Fruit fly (Drosophila melanogaster) whole organism: ENCODE results near the gene CG5056.

Experiments used
- CG8478 ChIP-seq: fragments of >200 bp; optimal IDR thresholded peaks from 2 replicates; lab custom pipeline; 2018; ENCODE audit warnings: inconsistent platforms
- Dll ChIP-seq: fragments of >200 bp; optimal IDR thresholded peaks from 2 replicates; lab custom pipeline; 2017
- EcR ChIP-seq, 2 experiments: fragments of >200 bp; optimal IDR thresholded peaks; 2 replicates each; lab custom pipeline; 2017; ENCODE audit warnings: missing biosample characterization in 2 of 2, missing genetic modification characterization in 2 of 2, missing genetic modification reagents in 2 of 2
- pan ChIP-seq: fragments of >200 bp; optimal IDR thresholded peaks from 2 replicates; lab custom pipeline; 2017
- usp ChIP-seq: fragments of >200 bp; optimal IDR thresholded peaks from 2 replicates; lab custom pipeline; 2017; ENCODE audit warnings: missing biosample characterization, missing genetic modification characterization, mixed read lengths

DNA sequence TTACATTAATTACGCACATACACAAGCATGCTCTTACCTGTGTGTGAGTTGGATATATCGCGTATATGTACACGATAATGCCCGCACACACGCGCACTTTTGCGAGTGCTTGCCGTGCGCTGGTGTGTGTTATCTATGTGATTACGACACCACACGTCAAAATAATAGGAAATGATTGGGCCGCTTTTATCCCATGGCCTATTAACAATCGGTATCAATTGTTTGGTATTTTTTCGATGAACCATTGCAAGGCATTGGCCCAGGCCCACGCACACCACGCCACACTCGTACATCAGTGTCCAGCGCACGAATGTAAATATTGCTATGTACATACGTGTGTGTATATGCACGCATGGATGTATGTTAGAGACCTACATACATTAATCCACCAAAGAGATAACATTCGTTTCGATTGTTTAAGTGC lies 31.6 kb upstream of the CG5056 start:
- TF ChIP-seq usp (no peak), EcR (GFP tag; optimal IDR thresholded peaks at IDR 0.05; lab: Kevin White, UChicago) (no peak), Dll (no peak), CG8478 (lab: Kevin White, UChicago) (peak; percentile 74), pan (lab: Kevin White, UChicago) (no peak)
